Worm (Caenorhabditis elegans) whole organism, L1 larva: ENCODE data around the gene folr-1.

Experiments
- F16B12.6 ChIP-seq: fragments of 150-350 bp; optimal IDR thresholded peaks from 2 replicates; lab custom pipeline; 2014; ENCODE audit warnings: missing biosample characterization, missing genetic modification characterization
- aly-2 ChIP-seq: fragments of 150-350 bp; optimal IDR thresholded peaks from 2 replicates; lab custom pipeline; 2014; ENCODE audit warnings: missing biosample characterization, missing genetic modification characterization
- ama-1 ChIP-seq: fragments of 150-350 bp; optimal IDR thresholded peaks from 2 replicates; lab custom pipeline; 2014
- ceh-82 ChIP-seq, 3 experiments: fragments of 150-350 bp in 1 of 3; sonication (generic microtip) in 2 of 3; optimal IDR thresholded peaks; 2 replicates each; lab custom pipeline; 2014 to 2017; ENCODE audit warnings: missing biosample characterization in 3 of 3, missing genetic modification characterization in 3 of 3
- efl-1 ChIP-seq, 4 experiments: fragments of 150-350 bp; optimal IDR thresholded peaks in 3 of 4; peaks in 1 of 4; 1 replicate in 1 of 4; 2 replicates in 3 of 4; lab custom pipeline; 2014; ENCODE audit warnings: missing biosample characterization in 2 of 4, missing genetic modification characterization in 2 of 4, missing genetic modification reagents in 2 of 4
- elt-2 ChIP-seq: sonication (generic microtip); optimal IDR thresholded peaks from 2 replicates; lab custom pipeline; 2016; ENCODE audit warnings: missing genetic modification characterization, mild to moderate bottlenecking, inconsistent platforms, missing compliant biosample characterization, missing genetic modification reagents
- fkh-10 ChIP-seq: sonication (generic microtip); optimal IDR thresholded peaks from 2 replicates; lab custom pipeline; 2017; ENCODE audit warnings: missing biosample characterization, missing genetic modification reagents, missing genetic modification characterization
- jun-1 ChIP-seq: fragments of 150-350 bp; optimal IDR thresholded peaks from 2 replicates; lab custom pipeline; 2014; ENCODE audit warnings: missing biosample characterization, missing genetic modification reagents, missing genetic modification characterization
- lin-35 ChIP-seq, 2 experiments: fragments of 150-350 bp; optimal IDR thresholded peaks; 2 replicates each; lab custom pipeline; 2014; ENCODE audit warnings: missing biosample characterization in 2 of 2, missing genetic modification characterization in 2 of 2, missing genetic modification reagents in 2 of 2
- nhr-76 ChIP-seq: sonication (generic microtip); optimal IDR thresholded peaks from 2 replicates; lab custom pipeline; 2017; ENCODE audit warnings: missing biosample characterization, missing genetic modification characterization
- ztf-11 ChIP-seq, 2 experiments: sonication (generic microtip); optimal IDR thresholded peaks; 2 replicates each; lab custom pipeline; 2016 to 2017; ENCODE audit warnings: missing genetic modification characterization in 2 of 2, missing biosample characterization in 1 of 2, missing compliant biosample characterization in 1 of 2
- ztf-4 ChIP-seq: fragments of 150-350 bp; optimal IDR thresholded peaks from 2 replicates; lab custom pipeline; 2014; ENCODE audit warnings: missing biosample characterization, missing genetic modification characterization

- TF ChIP-seq F16B12.6 (tag; lab: Kevin White, UChicago): no peak
- no peak for TF ChIP-seq elt-2 (tag; lab: Kevin White, UChicago)
- TF ChIP-seq lin-35 (GFP tag; optimal IDR thresholded peaks at IDR 0.05; lab: Kevin White, UChicago): no peak
- no peak for TF ChIP-seq ama-1 (lab: Kevin White, UChicago)
- no peak for TF ChIP-seq nhr-76 (tag; lab: Kevin White, UChicago)
- no peak for TF ChIP-seq ceh-82 (tag; optimal IDR thresholded peaks at IDR 0.05; lab: Kevin White, UChicago)
- no peak for TF ChIP-seq jun-1 (tag; lab: Kevin White, UChicago)
- TF ChIP-seq ztf-11 (tag; optimal IDR thresholded peaks at IDR 0.05; lab: Kevin White, UChicago): no peak
- no peak for TF ChIP-seq efl-1 (optimal IDR thresholded peaks at IDR 0.05; lab: Kevin White, UChicago)
- no peak for TF ChIP-seq efl-1 (GFP tag; optimal IDR thresholded peaks at IDR 0.05 in 1 of 2; lab: Kevin White, UChicago)
- TF ChIP-seq fkh-10 (GFP tag; lab: Kevin White, UChicago): no peak
- no peak for TF ChIP-seq ztf-4 (tag; lab: Kevin White, UChicago)
- no peak for TF ChIP-seq aly-2 (tag; lab: Kevin White, UChicago)
Measured at ce11 chrX:9894844-9895243, 24.3 kb upstream of the folr-1 start, which contains the start of gene F21G4.3.
